Worm (Caenorhabditis elegans) whole organism, L1 larva: Measurements from ENCODE around the gene clpp-1.

Source experiments
- ama-1 ChIP-seq: fragments of 150-350 bp; optimal IDR thresholded peaks from 2 replicates; lab custom pipeline; 2014
- dpl-1 ChIP-seq, 3 experiments: fragments of 150-350 bp in 2 of 3; sonication (generic microtip) in 1 of 3; optimal IDR thresholded peaks; 2 replicates each; lab custom pipeline; 2014 to 2017; ENCODE audit warnings: missing biosample characterization in 3 of 3, missing genetic modification characterization in 3 of 3, missing genetic modification reagents in 3 of 3
- elt-2 ChIP-seq: sonication (generic microtip); optimal IDR thresholded peaks from 2 replicates; lab custom pipeline; 2016; ENCODE audit warnings: missing genetic modification characterization, mild to moderate bottlenecking, inconsistent platforms, missing compliant biosample characterization, missing genetic modification reagents
- lin-13 ChIP-seq: fragments of 150-350 bp; optimal IDR thresholded peaks from 2 replicates; lab custom pipeline; 2014; ENCODE audit warnings: missing biosample characterization, missing genetic modification reagents, missing genetic modification characterization
- tbx-2 ChIP-seq: sonication (generic microtip); optimal IDR thresholded peaks from 2 replicates; lab custom pipeline; 2016; ENCODE audit warnings: missing genetic modification characterization, missing compliant biosample characterization

DNA sequence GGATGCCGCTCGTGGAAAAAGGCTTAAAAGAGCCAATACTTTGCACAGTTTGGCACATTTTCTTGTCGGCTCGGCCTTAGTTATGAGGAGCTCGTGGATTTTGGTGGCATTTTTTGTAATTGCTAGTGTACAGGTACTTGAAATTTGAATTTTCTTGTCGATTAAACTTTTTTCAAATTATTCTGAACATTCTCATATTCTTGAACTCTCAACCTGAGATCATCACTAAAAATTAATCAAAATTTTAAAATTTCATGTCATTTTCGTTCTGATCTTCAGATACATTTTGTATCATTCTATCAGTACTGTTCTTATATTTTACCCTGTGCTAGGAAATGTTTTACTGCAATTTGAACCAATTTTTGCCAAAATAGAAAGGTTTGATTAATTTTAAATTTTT is 18.8 kb upstream of the clpp-1 start, which contains the start of gene idpp-4:
- TF ChIP-seq elt-2 (tag; lab: Kevin White, UChicago): no peak
- TF ChIP-seq tbx-2 (tag; lab: Kevin White, UChicago): no peak
- no peak for TF ChIP-seq ama-1 (lab: Kevin White, UChicago)
- TF ChIP-seq lin-13: no peak
- no peak for TF ChIP-seq dpl-1 (GFP tag; optimal IDR thresholded peaks at IDR 0.05; lab: Kevin White, UChicago)
